Worm (Caenorhabditis elegans) whole organism, L4 larva: ENCODE results near the gene K03B8.11.

Experiments
- F49E8.2 ChIP-seq: sonication (generic microtip); optimal IDR thresholded peaks from 2 replicates; lab custom pipeline; 2016; ENCODE audit warnings: missing compliant biosample characterization, mild to moderate bottlenecking, missing genetic modification characterization, borderline replicate concordance
- T20F7.1 ChIP-seq: fragments of 200-800 bp; sonication (Bioruptor generic); optimal IDR thresholded peaks from 2 replicates; lab custom pipeline; 2018; ENCODE audit warnings: mild to moderate bottlenecking, missing genetic modification characterization, missing compliant biosample characterization
- Y48G9A.11 ChIP-seq: fragments of 200-800 bp; sonication (Bioruptor generic); IDR thresholded peaks from 2 replicates; pipeline ENCODE4 v1.3.6; 2022; ENCODE audit warnings: missing genetic modification reagents, missing genetic modification characterization, missing compliant biosample characterization
- Y75B8A.6 ChIP-seq: fragments of 200-800 bp; sonication (Bioruptor generic); IDR thresholded peaks from 2 replicates; pipeline ENCODE4 v1.3.6; 2022; ENCODE audit warnings: missing genetic modification reagents, missing genetic modification characterization, missing compliant biosample characterization
- ZK546.5 ChIP-seq, 2 experiments: sonication (generic microtip); optimal IDR thresholded peaks; 2 replicates each; lab custom pipeline; 2017; ENCODE audit warnings: missing biosample characterization in 2 of 2, missing genetic modification characterization in 2 of 2
- aha-1 ChIP-seq: fragments of 150-350 bp; peaks from one replicate; lab custom pipeline; 2014; ENCODE audit warnings: missing biosample characterization, missing genetic modification characterization
- ama-1 ChIP-seq: fragments of 150-350 bp; optimal IDR thresholded peaks from 2 replicates; lab custom pipeline; 2014; ENCODE audit warnings: inconsistent platforms, mixed read lengths
- arid-1 ChIP-seq: fragments of 200-800 bp; sonication (Bioruptor generic); conservative IDR thresholded peaks from 2 replicates; pipeline ENCODE4 v1.3.6; 2022; ENCODE audit warnings: missing genetic modification reagents, missing genetic modification characterization, missing compliant biosample characterization
- ceh-44 ChIP-seq: fragments of 200-800 bp; sonication (Bioruptor generic); IDR thresholded peaks from 2 replicates; pipeline ENCODE4 v1.3.6; 2022; ENCODE audit warnings: missing genetic modification reagents, missing genetic modification characterization, missing compliant biosample characterization
- ces-1 ChIP-seq: fragments of 150-350 bp; sonication (generic microtip); optimal IDR thresholded peaks from 4 replicates; lab custom pipeline; 2014; ENCODE audit warnings: missing biosample characterization, missing genetic modification reagents, missing genetic modification characterization
- ctbp-1 ChIP-seq: fragments of 200-800 bp; sonication (Bioruptor generic); IDR thresholded peaks from 2 replicates; pipeline ENCODE4 v1.3.6; 2022; ENCODE audit warnings: missing genetic modification reagents, missing genetic modification characterization, missing compliant biosample characterization
- daf-16 ChIP-seq, 3 experiments: sonication (generic microtip); optimal IDR thresholded peaks; 2 replicates each; lab custom pipeline; 2016 to 2017; ENCODE audit warnings: missing genetic modification characterization in 3 of 3, missing genetic modification reagents in 3 of 3, mild to moderate bottlenecking in 2 of 3, missing compliant biosample characterization in 2 of 3, missing biosample characterization in 1 of 3, moderate library complexity in 1 of 3
- daf-19 ChIP-seq: fragments of 200-800 bp; sonication (Bioruptor generic); conservative IDR thresholded peaks from 2 replicates; pipeline ENCODE4 v1.3.6; 2022; ENCODE audit warnings: missing genetic modification characterization, missing compliant biosample characterization
- dmd-6 ChIP-seq: fragments of 200-800 bp; sonication (Bioruptor generic); IDR thresholded peaks from 2 replicates; pipeline ENCODE4 v1.3.6; 2022; ENCODE audit warnings: missing genetic modification reagents, missing genetic modification characterization, missing compliant biosample characterization
- dmd-9 ChIP-seq: fragments of 200-800 bp; sonication (Bioruptor generic); IDR thresholded peaks from 2 replicates; pipeline ENCODE4 v1.3.6; 2022; ENCODE audit warnings: missing genetic modification reagents, missing genetic modification characterization, missing compliant biosample characterization
- egl-43 ChIP-seq: fragments of 200-800 bp; sonication (Bioruptor generic); IDR thresholded peaks from 2 replicates; pipeline ENCODE4 v1.3.6; 2022; ENCODE audit warnings: missing genetic modification reagents, missing genetic modification characterization, missing compliant biosample characterization
- fkh-10 ChIP-seq: fragments of 150-350 bp; optimal IDR thresholded peaks from 2 replicates; lab custom pipeline; 2014; ENCODE audit warnings: missing biosample characterization, missing genetic modification reagents, missing genetic modification characterization
- hif-1 ChIP-seq, 2 experiments: sonication (generic microtip); optimal IDR thresholded peaks; 2 replicates each; lab custom pipeline; 2016 to 2017; ENCODE audit warnings: missing compliant biosample characterization in 2 of 2, missing genetic modification characterization in 2 of 2, missing genetic modification reagents in 2 of 2, missing genotype in 2 of 2, mild to moderate bottlenecking in 1 of 2
- hlh-11 ChIP-seq: fragments of 200-800 bp; sonication (Bioruptor generic); optimal IDR thresholded peaks from 2 replicates; lab custom pipeline; 2018; ENCODE audit warnings: mild to moderate bottlenecking, missing genetic modification characterization, missing compliant biosample characterization
- hlh-30 ChIP-seq: sonication (generic microtip); optimal IDR thresholded peaks from 2 replicates; lab custom pipeline; 2017; ENCODE audit warnings: antibody characterized with exemption, mild to moderate bottlenecking, missing genetic modification characterization, missing compliant biosample characterization; ENCODE audit not compliant: insufficient read depth
- hmg-1.1 ChIP-seq: fragments of 200-800 bp; sonication (Bioruptor generic); IDR thresholded peaks from 2 replicates; pipeline ENCODE4 v1.3.6; 2022; ENCODE audit warnings: missing genetic modification reagents, missing genetic modification characterization, missing compliant biosample characterization
- jun-1 ChIP-seq: fragments of 150-350 bp; optimal IDR thresholded peaks from 2 replicates; lab custom pipeline; 2014; ENCODE audit warnings: missing biosample characterization, missing genetic modification reagents, missing genetic modification characterization
- lin-1 ChIP-seq: fragments of 200-800 bp; sonication (Bioruptor generic); IDR thresholded peaks from 2 replicates; pipeline ENCODE4 v1.3.6; 2022; ENCODE audit warnings: missing genetic modification reagents, missing genetic modification characterization, missing compliant biosample characterization
- lin-15B ChIP-seq: fragments of 150-350 bp; sonication (generic microtip); optimal IDR thresholded peaks from 3 replicates; lab custom pipeline; 2014; ENCODE audit warnings: missing biosample characterization, missing genetic modification characterization
- madf-9 ChIP-seq: fragments of 200-800 bp; sonication (Bioruptor generic); conservative IDR thresholded peaks from 2 replicates; pipeline ENCODE4 v1.3.6; 2022; ENCODE audit warnings: missing genetic modification reagents, missing genetic modification characterization, missing compliant biosample characterization
- mep-1 ChIP-seq: fragments of 150-350 bp; sonication (generic microtip); optimal IDR thresholded peaks from 3 replicates; lab custom pipeline; 2014; ENCODE audit warnings: missing biosample characterization, missing genetic modification characterization
- mes-2 ChIP-seq: sonication (generic microtip); optimal IDR thresholded peaks from 2 replicates; lab custom pipeline; 2016; ENCODE audit warnings: missing genotype, mild to moderate bottlenecking, missing genetic modification characterization, missing compliant biosample characterization; ENCODE audit not compliant: poor library complexity, severe bottlenecking
- mxl-2 ChIP-seq: fragments of 200-800 bp; sonication (Bioruptor generic); conservative IDR thresholded peaks from 2 replicates; pipeline ENCODE4 v1.3.6; 2022; ENCODE audit warnings: missing genetic modification reagents, missing genetic modification characterization, missing compliant biosample characterization
- mxl-3 ChIP-seq: fragments of 200-800 bp; sonication (Bioruptor generic); optimal IDR thresholded peaks from 2 replicates; lab custom pipeline; 2018; ENCODE audit warnings: mild to moderate bottlenecking, missing genetic modification characterization, missing compliant biosample characterization
- nhr-111 ChIP-seq: fragments of 200-800 bp; sonication (Bioruptor generic); optimal IDR thresholded peaks from 2 replicates; lab custom pipeline; 2018; ENCODE audit warnings: mild to moderate bottlenecking, missing genetic modification characterization, missing compliant biosample characterization
- nhr-28 ChIP-seq: fragments of 150-350 bp; optimal IDR thresholded peaks from 2 replicates; lab custom pipeline; 2014; ENCODE audit warnings: missing biosample characterization, missing genetic modification characterization
- nhr-41 ChIP-seq: fragments of 200-800 bp; sonication (Bioruptor generic); IDR thresholded peaks from 2 replicates; pipeline ENCODE4 v1.3.6; 2022; ENCODE audit warnings: missing genetic modification reagents, missing genetic modification characterization, missing compliant biosample characterization
- nhr-6 ChIP-seq: fragments of 150-350 bp; optimal IDR thresholded peaks from 2 replicates; lab custom pipeline; 2014; ENCODE audit warnings: missing biosample characterization, missing genetic modification characterization
- nhr-77 ChIP-seq: fragments of 150-350 bp; optimal IDR thresholded peaks from 2 replicates; lab custom pipeline; 2014; ENCODE audit warnings: missing biosample characterization, missing genetic modification characterization
- pqm-1 ChIP-seq: sonication (generic microtip); optimal IDR thresholded peaks from 2 replicates; lab custom pipeline; 2017; ENCODE audit warnings: missing biosample characterization, missing genetic modification characterization
- sdz-12 ChIP-seq: fragments of 200-800 bp; sonication (Bioruptor generic); optimal IDR thresholded peaks from 2 replicates; lab custom pipeline; 2018; ENCODE audit warnings: mild to moderate bottlenecking, missing genetic modification characterization, missing compliant biosample characterization
- skn-1 ChIP-seq: fragments of 150-350 bp; optimal IDR thresholded peaks from 2 replicates; lab custom pipeline; 2014; ENCODE audit warnings: missing biosample characterization, missing genetic modification characterization
- snpc-1.2 ChIP-seq: fragments of 200-800 bp; sonication (Bioruptor generic); IDR thresholded peaks from 2 replicates; pipeline ENCODE4 v1.3.6; 2022; ENCODE audit warnings: missing genetic modification reagents, missing genetic modification characterization, missing compliant biosample characterization
- unc-130 ChIP-seq: sonication (generic microtip); optimal IDR thresholded peaks from 2 replicates; lab custom pipeline; 2016; ENCODE audit warnings: missing genetic modification reagents, missing genetic modification characterization, missing compliant biosample characterization
- vab-7 ChIP-seq: fragments of 200-800 bp; sonication (Bioruptor generic); IDR thresholded peaks from 2 replicates; pipeline ENCODE4 v1.3.6; 2022; ENCODE audit warnings: missing genetic modification reagents, missing genetic modification characterization, missing compliant biosample characterization

Gene K03B8.11

DNA sequence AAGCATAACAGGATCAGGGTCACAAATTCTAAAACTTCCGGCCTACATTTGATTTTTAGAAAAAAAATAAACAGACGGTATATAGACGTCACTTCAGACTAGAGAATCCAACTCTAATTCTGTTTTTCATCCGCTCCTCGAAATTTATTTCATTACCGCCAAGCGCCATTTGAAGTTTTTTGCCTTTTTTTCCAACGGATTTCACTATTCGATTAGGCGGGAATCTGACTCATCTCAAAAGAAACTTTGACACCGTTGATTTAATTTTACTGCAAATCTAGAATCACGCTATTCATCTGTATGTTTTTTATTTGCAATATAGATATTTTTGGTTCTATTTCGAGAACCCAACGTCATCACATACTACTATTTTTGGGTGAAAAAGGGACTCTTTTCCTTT, 40.5 kb upstream of the K03B8.11 start:
- no peak for TF ChIP-seq unc-130 (GFP tag; lab: Kevin White, UChicago)
- TF ChIP-seq fkh-10 (GFP tag; lab: Kevin White, UChicago): peak; percentile 17
- TF ChIP-seq mxl-2: no peak

DNA sequence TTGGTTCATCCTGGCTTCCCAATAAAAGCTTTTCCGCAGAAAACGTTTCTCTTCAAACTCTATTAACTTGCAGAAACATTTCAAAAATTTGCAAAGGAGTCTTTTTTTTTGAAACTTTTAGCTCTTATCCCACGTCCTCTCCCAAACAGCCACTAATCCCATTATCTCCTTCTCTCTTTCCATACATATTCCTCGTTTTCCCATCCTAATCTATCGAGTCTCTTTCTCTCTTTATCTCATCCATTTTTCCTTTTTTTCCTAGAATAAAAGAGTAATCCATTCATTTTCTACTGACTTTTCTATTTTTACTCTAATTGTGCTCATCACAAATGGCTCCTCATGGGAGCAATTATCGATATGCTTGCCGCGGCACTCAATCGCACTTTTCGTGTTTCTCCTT, 38.4 kb upstream of the K03B8.11 start:
- TF ChIP-seq ces-1 (GFP tag; lab: Kevin White, UChicago) (peak; percentile 71), nhr-77 (tag; lab: Kevin White, UChicago) (no peak)

DNA sequence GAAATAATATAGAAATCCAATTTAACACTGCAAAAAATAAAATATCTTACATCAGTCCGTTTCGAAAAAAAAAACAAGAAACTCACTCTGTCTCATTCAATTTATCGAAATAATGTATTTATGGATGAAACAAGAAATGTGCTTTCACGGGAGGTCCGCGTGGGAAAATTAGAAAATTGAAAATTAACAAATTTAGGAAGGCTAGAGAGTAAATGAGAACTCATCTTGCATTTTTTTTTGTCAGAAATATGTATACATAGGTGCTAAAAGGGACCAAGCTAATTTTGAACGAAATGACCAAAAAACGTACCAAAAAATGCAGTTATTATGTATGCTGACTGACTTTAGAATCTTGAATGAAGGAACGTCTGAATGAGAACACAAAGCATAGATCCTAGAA, 34.3 kb upstream of the K03B8.11 start, which contains the start of gene T26H10.2:
TSS of gene T26H10.2 (minus strand) at position 101 of the 400 bp plus-strand sequence.
- no peak for TF ChIP-seq pqm-1 (tag; lab: Kevin White, UChicago)

DNA sequence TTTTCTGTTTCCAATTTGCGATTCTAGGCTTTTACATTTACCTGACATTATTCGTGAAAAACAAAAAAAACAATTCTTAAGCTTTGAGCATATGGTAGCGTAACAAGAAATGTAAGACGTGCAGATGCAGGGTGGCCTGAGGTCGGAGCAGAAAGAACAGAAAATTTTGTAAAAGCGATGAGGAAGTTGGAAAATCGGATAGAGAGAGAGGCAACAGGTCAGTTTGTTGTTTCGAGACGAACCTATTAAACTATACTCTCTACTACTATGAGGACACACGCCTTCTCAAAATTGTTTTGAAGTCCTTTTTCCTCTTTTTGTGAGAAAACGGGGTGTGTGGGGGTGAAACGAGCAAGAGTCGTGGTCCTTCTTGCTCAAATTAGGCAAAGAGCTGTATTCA, 31.3 kb upstream of the K03B8.11 start, which contains the start of gene des-2:
TSS of gene des-2 (minus strand) at position 101 of the 400 bp plus-strand sequence.
- no peak for TF ChIP-seq nhr-28 (tag; lab: Kevin White, UChicago)
- no peak for TF ChIP-seq hlh-11
- no peak for TF ChIP-seq egl-43 (GFP tag; lab: Robert Waterston, UW)
- no peak for TF ChIP-seq mxl-3
- no peak for TF ChIP-seq T20F7.1 (GFP tag; lab: Kevin White, UChicago)
- TF ChIP-seq nhr-111 (GFP tag; lab: Kevin White, UChicago): no peak
- no peak for TF ChIP-seq nhr-6
- TF ChIP-seq ZK546.5 (tag; optimal IDR thresholded peaks at IDR 0.05; lab: Kevin White, UChicago): no peak
- no peak for TF ChIP-seq Y75B8A.6 (GFP tag; lab: Robert Waterston, UW)
- no peak for TF ChIP-seq jun-1 (tag; lab: Kevin White, UChicago)

DNA sequence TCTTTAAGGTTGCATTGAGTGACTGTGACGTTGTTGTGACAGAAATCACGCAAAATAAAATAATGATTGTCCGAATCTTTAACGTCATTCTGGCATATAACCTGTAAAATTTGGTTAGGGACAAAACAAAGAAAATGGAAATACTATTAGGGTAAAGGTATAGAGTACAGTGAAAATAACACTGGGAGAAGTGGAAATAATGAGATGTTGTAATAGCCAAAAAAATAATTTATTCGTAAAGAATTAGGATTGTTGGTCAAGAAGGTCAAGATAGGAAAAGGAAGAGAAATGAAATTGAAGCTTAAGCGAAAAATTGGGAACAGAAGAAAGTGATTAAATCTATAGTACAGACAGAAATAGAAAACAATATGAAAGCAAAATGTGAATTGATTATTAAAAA, 24.8 kb upstream of the K03B8.11 start, which contains the start of gene deg-3:
TSS of gene deg-3 (minus strand) at position 101 of the 400 bp plus-strand sequence.
- TF ChIP-seq F49E8.2 (tag; lab: Kevin White, UChicago) (no peak), hlh-30 (no peak), hmg-1.1 (GFP tag; lab: Robert Waterston, UW) (no peak), madf-9 (GFP tag; lab: Robert Waterston, UW) (no peak), mep-1 (tag; lab: Kevin White, UChicago) (no peak), arid-1 (GFP tag; lab: Robert Waterston, UW) (no peak), mes-2 (no peak), daf-19 (GFP tag; lab: Robert Waterston, UW) (no peak), daf-16 (GFP tag; optimal IDR thresholded peaks at IDR 0.05; lab: Kevin White, UChicago) (no peak), daf-16 (tag; optimal IDR thresholded peaks at IDR 0.05; lab: Kevin White, UChicago) (no peak), aha-1 (tag; lab: Kevin White, UChicago) (no peak), nhr-41 (GFP tag; lab: Robert Waterston, UW) (no peak), sdz-12 (GFP tag; lab: Kevin White, UChicago) (no peak), snpc-1.2 (GFP tag; lab: Robert Waterston, UW) (no peak), ctbp-1 (no peak)

DNA sequence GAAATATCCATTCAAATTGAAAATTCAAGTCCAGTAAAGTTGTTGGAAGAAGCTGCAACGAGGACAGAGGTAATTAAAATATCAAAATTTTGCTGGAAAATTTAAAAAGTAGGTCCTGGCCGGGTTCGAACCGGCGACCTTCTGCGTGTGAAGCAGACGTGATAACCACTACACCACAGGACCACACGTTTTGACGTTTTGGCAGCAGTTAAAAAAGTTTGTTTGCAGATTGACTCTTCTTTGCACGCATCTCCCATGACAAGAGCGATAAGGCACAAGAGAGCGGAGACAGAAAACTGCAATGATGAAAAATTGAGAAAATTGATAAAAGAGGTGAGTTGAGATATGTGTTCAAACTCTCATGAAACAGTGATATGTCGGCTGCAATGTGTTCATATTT, 21.8 kb upstream of the K03B8.11 start:
- TF ChIP-seq skn-1 (tag; lab: Kevin White, UChicago) (no peak), Y75B8A.6 (GFP tag; lab: Robert Waterston, UW) (no peak), lin-15B (no peak), madf-9 (GFP tag; lab: Robert Waterston, UW) (peak; percentile 45; the same call in 1 of the 2 replicates), dmd-9 (GFP tag; lab: Robert Waterston, UW) (0 out of 2 replicates have a peak, but pooled peaks have one; percentile 54), daf-16 (GFP tag; optimal IDR thresholded peaks at IDR 0.05; lab: Kevin White, UChicago) (peak in 1 of 2 experiments; percentile 53), daf-16 (tag; optimal IDR thresholded peaks at IDR 0.05; lab: Kevin White, UChicago) (no peak), lin-1 (GFP tag; lab: Robert Waterston, UW) (peak; percentile 42; the same call in 1 of the 2 replicates), hlh-11 (peak; percentile 77), hmg-1.1 (GFP tag; lab: Robert Waterston, UW) (peak; percentile 71), Y48G9A.11 (GFP tag; lab: Robert Waterston, UW) (0 out of 2 replicates have a peak, but pooled peaks have one; percentile 22), ceh-44 (0 out of 2 replicates have a peak, but pooled peaks have one; percentile 18), nhr-28 (tag; lab: Kevin White, UChicago) (peak; percentile 54), vab-7 (GFP tag; lab: Robert Waterston, UW) (peak; percentile 64), hif-1 (tag; optimal IDR thresholded peaks at IDR 0.05; lab: Kevin White, UChicago) (peak in 1 of 2 experiments; percentile 38), mxl-3 (peak; percentile 51), dmd-6 (GFP tag; lab: Robert Waterston, UW) (peak; percentile 82), mes-2 (peak; percentile 69), ama-1 (lab: Kevin White, UChicago) (no peak)
